Worm (Caenorhabditis elegans) whole organism, L1 larva: ENCODE measurements around the gene F46F2.5.

Source experiments
- ceh-88 ChIP-seq: fragments of 200-800 bp; sonication (Bioruptor generic); IDR thresholded peaks from 2 replicates; pipeline ENCODE4 v1.3.6; 2022; ENCODE audit warnings: missing genetic modification characterization, missing compliant biosample characterization
- dpl-1 ChIP-seq, 3 experiments: fragments of 150-350 bp in 2 of 3; sonication (generic microtip) in 1 of 3; optimal IDR thresholded peaks; 2 replicates each; lab custom pipeline; 2014 to 2017; ENCODE audit warnings: missing biosample characterization in 3 of 3, missing genetic modification characterization in 3 of 3, missing genetic modification reagents in 3 of 3
- fkh-10 ChIP-seq: sonication (generic microtip); optimal IDR thresholded peaks from 2 replicates; lab custom pipeline; 2017; ENCODE audit warnings: missing biosample characterization, missing genetic modification reagents, missing genetic modification characterization
- fos-1 ChIP-seq: fragments of 150-350 bp; optimal IDR thresholded peaks from 2 replicates; lab custom pipeline; 2014; ENCODE audit warnings: missing biosample characterization, missing genetic modification characterization
- nhr-76 ChIP-seq: sonication (generic microtip); optimal IDR thresholded peaks from 2 replicates; lab custom pipeline; 2017; ENCODE audit warnings: missing biosample characterization, missing genetic modification characterization
- unc-130 ChIP-seq: fragments of 150-350 bp; optimal IDR thresholded peaks from 2 replicates; lab custom pipeline; 2017; ENCODE audit warnings: missing biosample characterization, missing genetic modification characterization, inconsistent platforms
- unc-30 ChIP-seq: sonication (generic microtip); optimal IDR thresholded peaks from 2 replicates; lab custom pipeline; 2017; ENCODE audit warnings: missing biosample characterization, missing genetic modification characterization
- unc-62 ChIP-seq: fragments of 150-350 bp; optimal IDR thresholded peaks from 2 replicates; lab custom pipeline; 2014; ENCODE audit warnings: missing biosample characterization, missing genetic modification reagents, missing genetic modification characterization
- ztf-4 ChIP-seq: fragments of 150-350 bp; optimal IDR thresholded peaks from 2 replicates; lab custom pipeline; 2014; ENCODE audit warnings: missing biosample characterization, missing genetic modification characterization

DNA sequence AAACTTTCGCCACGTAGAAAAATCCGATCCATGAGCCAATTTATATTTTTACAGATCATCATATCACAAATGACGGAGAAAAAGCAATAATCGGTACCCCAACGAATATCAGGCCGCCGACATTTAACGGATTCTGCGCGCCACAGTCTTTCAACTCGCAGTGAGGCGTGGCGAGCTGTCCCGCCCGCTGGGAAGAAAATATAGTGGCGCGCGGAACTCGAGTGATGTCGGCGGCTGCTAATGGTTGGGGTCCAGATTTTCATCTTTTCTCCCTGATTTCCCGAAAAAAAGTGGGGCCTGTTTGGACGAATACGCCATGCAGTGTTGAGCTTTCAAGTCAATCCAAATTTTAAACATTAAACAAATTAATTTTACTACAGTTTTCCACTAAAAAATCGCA lies 16.1 kb downstream of the F46F2.5 start:
- no peak for TF ChIP-seq ceh-88 (GFP tag; lab: Robert Waterston, UW)
- TF ChIP-seq nhr-76: no peak
- no peak for TF ChIP-seq unc-30 (tag; lab: Kevin White, UChicago)
- no peak for TF ChIP-seq fkh-10 (GFP tag; lab: Kevin White, UChicago)
- TF ChIP-seq fos-1: no peak
- no peak for TF ChIP-seq ztf-4 (tag; lab: Kevin White, UChicago)
- no peak for TF ChIP-seq dpl-1 (GFP tag; optimal IDR thresholded peaks at IDR 0.05; lab: Kevin White, UChicago)
- no peak for TF ChIP-seq unc-62 (GFP tag; lab: Kevin White, UChicago)
- TF ChIP-seq unc-130 (tag; lab: Kevin White, UChicago): no peak
